Worm (Caenorhabditis elegans): Measurements from ENCODE around the gene C18H7.12.

Gene C18H7.12

ce11 chrIV:622989-623388 lies 35.4 kb upstream of the C18H7.12 start:
- TF ChIP-seq tbx-11 (GFP tag; IDR thresholded peaks at IDR 0.05) (no peak), hnd-1 (tag; optimal IDR thresholded peaks at IDR 0.05) (no peak), ets-7 (tag; optimal IDR thresholded peaks at IDR 0.05) (no peak), tbx-37 (GFP tag; conservative IDR thresholded peaks at IDR 0.05) (no peak), F13C5.2 (tag; optimal IDR thresholded peaks at IDR 0.05) (no peak), hmbx-1 (tag; optimal IDR thresholded peaks at IDR 0.05) (no peak), hmg-4 (GFP tag; optimal IDR thresholded peaks at IDR 0.05) (no peak), flt-1 (GFP tag; IDR thresholded peaks at IDR 0.05) (no peak), ceh-36 (tag; optimal IDR thresholded peaks at IDR 0.05) (no peak), tra-4 (tag; optimal IDR thresholded peaks at IDR 0.05) (no peak), ama-1 (optimal IDR thresholded peaks at IDR 0.05) (no peak), aly-1 (tag; optimal IDR thresholded peaks at IDR 0.05) (no peak), ceh-13 (GFP tag; optimal IDR thresholded peaks at IDR 0.05) (no peak), sea-1 (GFP tag; conservative IDR thresholded peaks at IDR 0.05) (no peak), B0310.2 (tag; optimal IDR thresholded peaks at IDR 0.05) (no peak)

ce11 chrIV:620324-620723 lies 32.7 kb upstream of the C18H7.12 start:
- peak; percentile 89 for TF ChIP-seq pes-1 (GFP tag; IDR thresholded peaks at IDR 0.05)
- peak; percentile 76 for TF ChIP-seq aly-1 (tag; optimal IDR thresholded peaks at IDR 0.05)
- TF ChIP-seq hmbx-1 (tag; optimal IDR thresholded peaks at IDR 0.05) = peak; percentile 29
- TF ChIP-seq ceh-36 (tag; optimal IDR thresholded peaks at IDR 0.05) = peak; percentile 46
- peak; percentile 61 for TF ChIP-seq hmg-4 (GFP tag; optimal IDR thresholded peaks at IDR 0.05)
- TF ChIP-seq scrt-1 (GFP tag; IDR thresholded peaks at IDR 0.05) = peak; percentile 85
- peak; percentile 67 for TF ChIP-seq tbx-37 (GFP tag; conservative IDR thresholded peaks at IDR 0.05)
- TF ChIP-seq ama-1 (optimal IDR thresholded peaks at IDR 0.05) = no peak
- TF ChIP-seq sea-1 (GFP tag; conservative IDR thresholded peaks at IDR 0.05) = peak; percentile 86
- TF ChIP-seq F13C5.2 (tag; optimal IDR thresholded peaks at IDR 0.05) = peak; percentile 81
- peak; percentile 62 for TF ChIP-seq hnd-1 (tag; optimal IDR thresholded peaks at IDR 0.05)
- TF ChIP-seq tra-4 (tag; optimal IDR thresholded peaks at IDR 0.05) = peak; percentile 61
- peak; percentile 27 for TF ChIP-seq B0310.2 (tag; optimal IDR thresholded peaks at IDR 0.05)
- peak; percentile 83 for TF ChIP-seq tbx-11 (GFP tag; IDR thresholded peaks at IDR 0.05)
- peak; percentile 86 for TF ChIP-seq flt-1 (GFP tag; IDR thresholded peaks at IDR 0.05)
- TF ChIP-seq ceh-13 (GFP tag; optimal IDR thresholded peaks at IDR 0.05) = peak; percentile 63
- peak; percentile 47 for TF ChIP-seq ets-7 (tag; optimal IDR thresholded peaks at IDR 0.05)

ce11 chrIV:619766-620165 lies 32.1 kb upstream of the C18H7.12 start:
- no peak for TF ChIP-seq F13C5.2 (tag; optimal IDR thresholded peaks at IDR 0.05)
- no peak for TF ChIP-seq scrt-1 (GFP tag; IDR thresholded peaks at IDR 0.05)
- no peak for TF ChIP-seq flt-1 (GFP tag; IDR thresholded peaks at IDR 0.05)
- no peak for TF ChIP-seq ceh-36 (tag; optimal IDR thresholded peaks at IDR 0.05)
- no peak for TF ChIP-seq tra-4 (tag; optimal IDR thresholded peaks at IDR 0.05)
- no peak for TF ChIP-seq pes-1 (GFP tag; IDR thresholded peaks at IDR 0.05)
- TF ChIP-seq sea-1 (GFP tag; conservative IDR thresholded peaks at IDR 0.05) = no peak
- no peak for TF ChIP-seq B0310.2 (tag; optimal IDR thresholded peaks at IDR 0.05)
- no peak for TF ChIP-seq ets-7 (tag; optimal IDR thresholded peaks at IDR 0.05)
- TF ChIP-seq aly-1 (tag; optimal IDR thresholded peaks at IDR 0.05) = no peak
- TF ChIP-seq hmg-4 (GFP tag; optimal IDR thresholded peaks at IDR 0.05) = no peak
- TF ChIP-seq hmbx-1 (tag; optimal IDR thresholded peaks at IDR 0.05) = no peak
- no peak for TF ChIP-seq ama-1 (optimal IDR thresholded peaks at IDR 0.05)
- TF ChIP-seq tbx-11 (GFP tag; IDR thresholded peaks at IDR 0.05) = no peak
- TF ChIP-seq tbx-37 (GFP tag; conservative IDR thresholded peaks at IDR 0.05) = no peak
- no peak for TF ChIP-seq ceh-13 (GFP tag; optimal IDR thresholded peaks at IDR 0.05)
- TF ChIP-seq hnd-1 (tag; optimal IDR thresholded peaks at IDR 0.05) = no peak

ce11 chrIV:615244-615643 lies 27.6 kb upstream of the C18H7.12 start, which contains the start of gene C18H7.1:
TSS of gene C18H7.1 (plus strand) at chrIV:615544.
- no peak for TF ChIP-seq ets-7 (tag; optimal IDR thresholded peaks at IDR 0.05)
- no peak for TF ChIP-seq ceh-13 (GFP tag; optimal IDR thresholded peaks at IDR 0.05)
- no peak for TF ChIP-seq pes-1 (GFP tag; IDR thresholded peaks at IDR 0.05)
- no peak for TF ChIP-seq hnd-1 (tag; optimal IDR thresholded peaks at IDR 0.05)
- TF ChIP-seq ama-1 (optimal IDR thresholded peaks at IDR 0.05) = no peak
- TF ChIP-seq tra-4 (tag; optimal IDR thresholded peaks at IDR 0.05) = no peak
- no peak for TF ChIP-seq ceh-36 (tag; optimal IDR thresholded peaks at IDR 0.05)
- TF ChIP-seq flt-1 (GFP tag; IDR thresholded peaks at IDR 0.05) = no peak
- no peak for TF ChIP-seq aly-1 (tag; optimal IDR thresholded peaks at IDR 0.05)
- no peak for TF ChIP-seq scrt-1 (GFP tag; IDR thresholded peaks at IDR 0.05)
- no peak for TF ChIP-seq hmbx-1 (tag; optimal IDR thresholded peaks at IDR 0.05)
- TF ChIP-seq B0310.2 (tag; optimal IDR thresholded peaks at IDR 0.05) = no peak
- TF ChIP-seq tbx-11 (GFP tag; IDR thresholded peaks at IDR 0.05) = no peak
- no peak for TF ChIP-seq sea-1 (GFP tag; conservative IDR thresholded peaks at IDR 0.05)
- no peak for TF ChIP-seq hmg-4 (GFP tag; optimal IDR thresholded peaks at IDR 0.05)
- no peak for TF ChIP-seq F13C5.2 (tag; optimal IDR thresholded peaks at IDR 0.05)

ce11 chrIV:613155-613554 lies 25.5 kb upstream of the C18H7.12 start:
- TF ChIP-seq hmbx-1 (tag; optimal IDR thresholded peaks at IDR 0.05) (no peak), pes-1 (GFP tag; IDR thresholded peaks at IDR 0.05) (no peak), tbx-11 (GFP tag; IDR thresholded peaks at IDR 0.05) (no peak), B0310.2 (tag; optimal IDR thresholded peaks at IDR 0.05) (no peak), ceh-13 (GFP tag; optimal IDR thresholded peaks at IDR 0.05) (no peak)

ce11 chrIV:607628-608027 lies 20.0 kb upstream of the C18H7.12 start:
- TF ChIP-seq ceh-13 (GFP tag; optimal IDR thresholded peaks at IDR 0.05) = no peak
- no peak for TF ChIP-seq ceh-36 (tag; optimal IDR thresholded peaks at IDR 0.05)
- TF ChIP-seq tbx-37 (GFP tag; conservative IDR thresholded peaks at IDR 0.05) = no peak
- no peak for TF ChIP-seq F13C5.2 (tag; optimal IDR thresholded peaks at IDR 0.05)
- TF ChIP-seq hmbx-1 (tag; optimal IDR thresholded peaks at IDR 0.05) = no peak

- TF ChIP-seq ceh-13 (GFP tag; optimal IDR thresholded peaks at IDR 0.05) (no peak), hmbx-1 (tag; optimal IDR thresholded peaks at IDR 0.05) (no peak), flt-1 (GFP tag; IDR thresholded peaks at IDR 0.05) (no peak), ets-7 (tag; optimal IDR thresholded peaks at IDR 0.05) (no peak), tbx-37 (GFP tag; conservative IDR thresholded peaks at IDR 0.05) (no peak), hmg-4 (GFP tag; optimal IDR thresholded peaks at IDR 0.05) (no peak), F13C5.2 (tag; optimal IDR thresholded peaks at IDR 0.05) (no peak)
Observed at ce11 chrIV:606055-606454, 18.4 kb upstream of the C18H7.12 start, which contains the start of gene inx-18. TSS of gene inx-18 (plus strand) at chrIV:606355.

Measured in whole organism, early embryonic.